Fruit fly (Drosophila melanogaster) whole organism, embryonic: ENCODE data around the gene Mtch.

Experiments
- Blimp-1 ChIP-seq: fragments of 200-800 bp; sonication (Bioruptor generic); optimal IDR thresholded peaks from 3 replicates; lab custom pipeline; 2018; ENCODE audit warnings: missing biosample characterization, missing genetic modification characterization, mild to moderate bottlenecking, moderate library complexity, missing genetic modification reagents
- Bteb2 ChIP-seq: fragments of 200-800 bp; sonication (Bioruptor generic); optimal IDR thresholded peaks from 2 replicates; lab custom pipeline; 2016; ENCODE audit warnings: missing biosample characterization, missing genetic modification characterization
- CG3065 ChIP-seq: fragments of 200-800 bp; sonication (Bioruptor generic); optimal IDR thresholded peaks from 2 replicates; lab custom pipeline; 2016; ENCODE audit warnings: missing biosample characterization, missing genetic modification characterization
- CG9817 ChIP-seq: fragments of 200-800 bp; sonication (Bioruptor generic); optimal IDR thresholded peaks from 2 replicates; lab custom pipeline; 2018; ENCODE audit warnings: missing biosample characterization, mild to moderate bottlenecking, missing genetic modification characterization, moderate library complexity
- CG9876 ChIP-seq: fragments of 200-800 bp; sonication (Bioruptor generic); optimal IDR thresholded peaks from 2 replicates; lab custom pipeline; 2016; ENCODE audit warnings: missing biosample characterization, missing genetic modification characterization
- Gug ChIP-seq: fragments of 200-800 bp; sonication (Bioruptor generic); IDR thresholded peaks from 4 replicates; pipeline ENCODE4 v1.3.6; 2022; ENCODE audit warnings: missing biosample characterization, missing genetic modification characterization
- Pdp1 ChIP-seq, 2 experiments: fragments of 200-800 bp; sonication (Bioruptor generic); optimal IDR thresholded peaks; 3 replicates each; lab custom pipeline; 2016; ENCODE audit warnings: missing biosample characterization in 2 of 2, missing genetic modification characterization in 2 of 2, mild to moderate bottlenecking in 1 of 2, moderate library complexity in 1 of 2
- Sin3A ChIP-seq: fragments of >200 bp; optimal IDR thresholded peaks from 2 replicates; lab custom pipeline; 2018
- ash1 ChIP-seq: fragments of 200-800 bp; sonication (Bioruptor generic); optimal IDR thresholded peaks from 2 replicates; lab custom pipeline; 2018; ENCODE audit warnings: missing biosample characterization, mild to moderate bottlenecking, missing genetic modification characterization
- lilli ChIP-seq: fragments of 200-800 bp; sonication (Bioruptor generic); optimal IDR thresholded peaks from 3 replicates; lab custom pipeline; 2016; ENCODE audit warnings: missing biosample characterization, missing genetic modification characterization

dm6 chr3L:140838-141559 is 43.4 kb upstream of the Mtch start:
- TF ChIP-seq Blimp-1 (GFP tag; lab: Kevin White, UChicago) (peak; percentile 66), CG9876 (no peak), ash1 (GFP tag; lab: Kevin White, UChicago) (no peak), Sin3A (lab: Kevin White, UChicago) (no peak), Bteb2 (GFP tag; lab: Kevin White, UChicago) (no peak), Pdp1 (GFP tag; optimal IDR thresholded peaks at IDR 0.05; lab: Kevin White, UChicago) (no peak), Gug (no peak), lilli (GFP tag; lab: Kevin White, UChicago) (no peak), CG9817 (tag; lab: Kevin White, UChicago) (no peak), CG3065 (GFP tag; lab: Kevin White, UChicago) (no peak)
